Worm (Caenorhabditis elegans): ENCODE measurements around the gene T24C4.5.

T24C4.5 gene

ce11 chrIII:839491-839890 lies 40.0 kb downstream of the T24C4.5 start, which contains the start of gene dos-3:
Gene dos-3 (minus strand): TSS chrIII:839591.
- TF ChIP-seq hlh-8 (tag; optimal IDR thresholded peaks at IDR 0.05): no peak
- TF ChIP-seq fkh-6 (tag; optimal IDR thresholded peaks at IDR 0.05): no peak
- no peak for TF ChIP-seq ceh-14 (tag; optimal IDR thresholded peaks at IDR 0.05)
- no peak for TF ChIP-seq ahr-1 (tag; optimal IDR thresholded peaks at IDR 0.05)
- no peak for TF ChIP-seq ama-1 (optimal IDR thresholded peaks at IDR 0.05)
- TF ChIP-seq unc-86 (tag; optimal IDR thresholded peaks at IDR 0.05): no peak
- TF ChIP-seq nhr-11 (tag; optimal IDR thresholded peaks at IDR 0.05): no peak
- no peak for TF ChIP-seq pqm-1 (tag; optimal IDR thresholded peaks at IDR 0.05)
- TF ChIP-seq nfya-1 (tag; optimal IDR thresholded peaks at IDR 0.05): no peak
- TF ChIP-seq C08G9.2 (tag; optimal IDR thresholded peaks at IDR 0.05): no peak
- TF ChIP-seq F13H6.1 (tag; optimal IDR thresholded peaks at IDR 0.05): no peak
- TF ChIP-seq lim-6 (tag; optimal IDR thresholded peaks at IDR 0.05): no peak
- TF ChIP-seq sdc-2 (tag; optimal IDR thresholded peaks at IDR 0.05): no peak

ce11 chrIII:835713-836278 lies 43.7 kb downstream of the T24C4.5 start:
- TF ChIP-seq sox-4 (tag; optimal IDR thresholded peaks at IDR 0.05) (peak; percentile 70), ceh-24 (tag; optimal IDR thresholded peaks at IDR 0.05) (peak; percentile 30), ceh-2 (tag; optimal IDR thresholded peaks at IDR 0.05) (no peak), ceh-30 (tag; optimal IDR thresholded peaks at IDR 0.05) (no peak), pha-4 (tag; optimal IDR thresholded peaks at IDR 0.05) (no peak), dmd-4 (tag; optimal IDR thresholded peaks at IDR 0.05; ENCODE audit: borderline replicate concordance) (no peak), ceh-48 (tag; optimal IDR thresholded peaks at IDR 0.05) (peak; percentile 26), hlh-30 (tag; optimal IDR thresholded peaks at IDR 0.05; ENCODE audit: insufficient read depth) (no peak), ztf-16 (tag; optimal IDR thresholded peaks at IDR 0.05) (peak; percentile 35), syd-9 (tag; optimal IDR thresholded peaks at IDR 0.05) (no peak), hlh-15 (tag; optimal IDR thresholded peaks at IDR 0.05) (no peak), mec-3 (tag; optimal IDR thresholded peaks at IDR 0.05; ENCODE audit: borderline replicate concordance) (no peak), elt-4 (tag; optimal IDR thresholded peaks at IDR 0.05) (no peak), T23F11.4 (GFP tag; optimal IDR thresholded peaks at IDR 0.05) (peak; percentile 81), nhr-232 (tag; optimal IDR thresholded peaks at IDR 0.05) (no peak), ceh-14 (tag; optimal IDR thresholded peaks at IDR 0.05) (no peak), zip-5 (tag; optimal IDR thresholded peaks at IDR 0.05) (no peak), unc-42 (tag; optimal IDR thresholded peaks at IDR 0.05) (no peak), fkh-10 (GFP tag; optimal IDR thresholded peaks at IDR 0.05) (peak; percentile 28), ceh-34 (tag; optimal IDR thresholded peaks at IDR 0.05) (no peak), pag-3 (tag; optimal IDR thresholded peaks at IDR 0.05; ENCODE audit: borderline replicate concordance) (no peak), pros-1 (tag; optimal IDR thresholded peaks at IDR 0.05) (no peak), C08G9.2 (tag; optimal IDR thresholded peaks at IDR 0.05) (peak; percentile 34), lin-11 (tag; optimal IDR thresholded peaks at IDR 0.05) (peak; percentile 57), unc-3 (GFP tag; conservative IDR thresholded peaks at IDR 0.05) (peak; percentile 26; the same call in 1 of the 2 replicates), unc-3 (tag; optimal IDR thresholded peaks at IDR 0.05) (no peak), fkh-6 (tag; optimal IDR thresholded peaks at IDR 0.05) (no peak), che-1 (tag; optimal IDR thresholded peaks at IDR 0.05) (peak; percentile 54), tbx-7 (tag; optimal IDR thresholded peaks at IDR 0.05) (no peak), sox-2 (GFP tag; IDR thresholded peaks at IDR 0.05) (no peak; the same call in 1 of the 2 replicates), ahr-1 (tag; optimal IDR thresholded peaks at IDR 0.05) (no peak), ceh-22 (tag; optimal IDR thresholded peaks at IDR 0.05) (no peak), ttx-3 (tag; optimal IDR thresholded peaks at IDR 0.05) (no peak), nfya-1 (tag; optimal IDR thresholded peaks at IDR 0.05) (peak; percentile 67), ama-1 (optimal IDR thresholded peaks at IDR 0.05) (peak; percentile 95), rnt-1 (tag; optimal IDR thresholded peaks at IDR 0.05) (no peak), unc-86 (tag; optimal IDR thresholded peaks at IDR 0.05) (no peak), pat-9 (tag; optimal IDR thresholded peaks at IDR 0.05) (no peak), tbx-2 (tag; optimal IDR thresholded peaks at IDR 0.05) (no peak), hlh-6 (tag; optimal IDR thresholded peaks at IDR 0.05) (no peak), eyg-1 (tag; optimal IDR thresholded peaks at IDR 0.05) (no peak), sdc-2 (tag; optimal IDR thresholded peaks at IDR 0.05) (no peak), ceh-9 (tag; optimal IDR thresholded peaks at IDR 0.05) (peak; percentile 22), pqm-1 (tag; optimal IDR thresholded peaks at IDR 0.05) (no peak), ets-4 (tag; optimal IDR thresholded peaks at IDR 0.05) (no peak), lim-6 (tag; optimal IDR thresholded peaks at IDR 0.05) (no peak), elt-2 (tag; optimal IDR thresholded peaks at IDR 0.05) (peak; percentile 9)

All from whole organism, late embryonic.